Worm (Caenorhabditis elegans) whole organism, L2 larva: ENCODE data around the gene csa-1.

Experiments used
- ZK546.5 ChIP-seq: sonication (generic microtip); optimal IDR thresholded peaks from 2 replicates; lab custom pipeline; 2017; ENCODE audit warnings: missing biosample characterization, missing genetic modification characterization
- egl-27 ChIP-seq: sonication (generic microtip); optimal IDR thresholded peaks from 3 replicates; lab custom pipeline; 2017; ENCODE audit warnings: missing biosample characterization, missing genetic modification reagents, missing genetic modification characterization
- fos-1 ChIP-seq: fragments of 150-350 bp; optimal IDR thresholded peaks from 2 replicates; lab custom pipeline; 2014; ENCODE audit warnings: missing biosample characterization, missing genetic modification characterization

ce11 chrII:9277153-9277552 is 42.4 kb downstream of the csa-1 start:
- TF ChIP-seq egl-27 (tag; lab: Kevin White, UChicago) (no peak), ZK546.5 (tag; lab: Kevin White, UChicago) (no peak), fos-1 (no peak)
